Fruit fly (Drosophila melanogaster) whole organism, prepupa: Measurements from ENCODE around the gene fz2.

Experiments used
- CG10669 ChIP-seq: fragments of 200-800 bp; sonication (Bioruptor generic); optimal IDR thresholded peaks from 3 replicates; lab custom pipeline; 2018; ENCODE audit warnings: missing biosample characterization, mild to moderate bottlenecking, missing genetic modification characterization, moderate library complexity
- CG11762 ChIP-seq: fragments of 200-800 bp; sonication (Bioruptor generic); optimal IDR thresholded peaks from 3 replicates; lab custom pipeline; 2016; ENCODE audit warnings: missing biosample characterization, missing genetic modification characterization; ENCODE audit not compliant: insufficient read depth
- CG1621 ChIP-seq: fragments of 200-800 bp; sonication (Bioruptor generic); optimal IDR thresholded peaks from 3 replicates; lab custom pipeline; 2018; ENCODE audit warnings: missing biosample characterization, mild to moderate bottlenecking, missing genetic modification characterization
- CG3032 ChIP-seq: fragments of 200-800 bp; optimal IDR thresholded peaks from 2 replicates; lab custom pipeline; 2019; ENCODE audit warnings: missing biosample characterization, mild to moderate bottlenecking, missing genetic modification characterization, moderate library complexity
- CG32006 ChIP-seq: fragments of 200-800 bp; sonication (Bioruptor generic); optimal IDR thresholded peaks from 3 replicates; lab custom pipeline; 2017; ENCODE audit warnings: missing biosample characterization, mild to moderate bottlenecking, missing genetic modification characterization
- CG34406 ChIP-seq: fragments of 200-800 bp; sonication (Bioruptor generic); optimal IDR thresholded peaks from 3 replicates; lab custom pipeline; 2016; ENCODE audit warnings: missing biosample characterization, missing genetic modification characterization
- CG6163 ChIP-seq: fragments of 200-800 bp; sonication (Bioruptor generic); IDR thresholded peaks from 3 replicates; pipeline ENCODE4 v1.3.6; 2022; ENCODE audit warnings: missing biosample characterization, missing genetic modification characterization
- CG6792 ChIP-seq: fragments of 200-800 bp; sonication (Bioruptor generic); optimal IDR thresholded peaks from 3 replicates; lab custom pipeline; 2016; ENCODE audit warnings: missing biosample characterization, missing genetic modification characterization
- CG6808 ChIP-seq: fragments of 200-800 bp; sonication (Bioruptor generic); optimal IDR thresholded peaks from 3 replicates; lab custom pipeline; 2017; ENCODE audit warnings: missing biosample characterization, missing genetic modification characterization, mild to moderate bottlenecking, moderate library complexity, missing genetic modification reagents
- CG6854 ChIP-seq: fragments of 200-800 bp; sonication (Bioruptor generic); optimal IDR thresholded peaks from 2 replicates; lab custom pipeline; 2017; ENCODE audit warnings: missing biosample characterization, mild to moderate bottlenecking, missing genetic modification characterization
- CG7368 ChIP-seq: fragments of 200-800 bp; sonication (Bioruptor generic); optimal IDR thresholded peaks from 3 replicates; lab custom pipeline; 2016; ENCODE audit warnings: missing biosample characterization, missing genetic modification characterization
- CG8119 ChIP-seq: fragments of 200-800 bp; sonication (Bioruptor generic); IDR thresholded peaks from 3 replicates; pipeline ENCODE4 v1.3.6; 2022; ENCODE audit warnings: missing biosample characterization, missing genetic modification characterization
- Eip75B ChIP-seq: fragments of 200-800 bp; sonication (Bioruptor generic); optimal IDR thresholded peaks from 3 replicates; lab custom pipeline; 2016; ENCODE audit warnings: missing biosample characterization, missing genetic modification characterization
- Eip78C ChIP-seq: fragments of 200-800 bp; sonication (Bioruptor generic); peaks from one replicate; lab custom pipeline; 2016; ENCODE audit warnings: missing biosample characterization, missing genetic modification characterization
- Ets21C ChIP-seq: fragments of 200-800 bp; sonication (Bioruptor generic); optimal IDR thresholded peaks from 3 replicates; lab custom pipeline; 2016; ENCODE audit warnings: missing biosample characterization, missing genetic modification characterization
- Ets96B ChIP-seq: fragments of 200-800 bp; optimal IDR thresholded peaks from 2 replicates; lab custom pipeline; 2019; ENCODE audit warnings: missing biosample characterization, mild to moderate bottlenecking, missing genetic modification characterization, moderate library complexity
- Gug ChIP-seq: fragments of 200-800 bp; sonication (Bioruptor generic); IDR thresholded peaks from 2 replicates; pipeline ENCODE4 v1.3.6; 2022; ENCODE audit warnings: missing biosample characterization, missing genetic modification characterization
- Hr4 ChIP-seq: fragments of 200-800 bp; sonication (Bioruptor generic); optimal IDR thresholded peaks from 3 replicates; lab custom pipeline; 2016; ENCODE audit warnings: missing biosample characterization, missing genetic modification characterization
- Lpt ChIP-seq: fragments of 200-800 bp; sonication (Bioruptor generic); optimal IDR thresholded peaks from 3 replicates; lab custom pipeline; 2016; ENCODE audit warnings: missing biosample characterization, missing genetic modification characterization
- Met ChIP-seq: fragments of 200-800 bp; sonication (Bioruptor generic); optimal IDR thresholded peaks from 3 replicates; lab custom pipeline; 2016; ENCODE audit warnings: missing biosample characterization, missing genetic modification characterization
- Sox15 ChIP-seq: fragments of 200-800 bp; sonication (Bioruptor generic); optimal IDR thresholded peaks from 3 replicates; lab custom pipeline; 2016; ENCODE audit warnings: missing biosample characterization, missing genetic modification characterization
- achi ChIP-seq: fragments of 200-800 bp; sonication (Bioruptor generic); optimal IDR thresholded peaks from 3 replicates; lab custom pipeline; 2016; ENCODE audit warnings: missing biosample characterization, missing genetic modification characterization
- acj6 ChIP-seq: fragments of 200-800 bp; sonication (Bioruptor generic); optimal IDR thresholded peaks from 3 replicates; lab custom pipeline; 2016; ENCODE audit warnings: missing biosample characterization, missing genetic modification characterization
- cyc ChIP-seq: fragments of 200-800 bp; sonication (Bioruptor generic); optimal IDR thresholded peaks from 3 replicates; lab custom pipeline; 2016; ENCODE audit warnings: missing biosample characterization, missing genetic modification characterization
- dac ChIP-seq: fragments of 200-800 bp; sonication (Bioruptor generic); optimal IDR thresholded peaks from 2 replicates; lab custom pipeline; 2017; ENCODE audit warnings: missing biosample characterization, mild to moderate bottlenecking, missing genetic modification characterization
- eg ChIP-seq: fragments of 200-800 bp; sonication (Bioruptor generic); IDR thresholded peaks from 3 replicates; pipeline ENCODE4 v1.3.6; 2022; ENCODE audit warnings: missing biosample characterization, missing genetic modification characterization
- esn ChIP-seq: fragments of 200-800 bp; sonication (Bioruptor generic); optimal IDR thresholded peaks from 2 replicates; lab custom pipeline; 2016; ENCODE audit warnings: missing biosample characterization, mild to moderate bottlenecking, missing genetic modification characterization, moderate library complexity
- fkh ChIP-seq: fragments of 200-800 bp; sonication (Bioruptor generic); optimal IDR thresholded peaks from 3 replicates; lab custom pipeline; 2017; ENCODE audit warnings: missing biosample characterization, mild to moderate bottlenecking, missing genetic modification characterization, moderate library complexity
- pdm3 ChIP-seq: fragments of 200-800 bp; sonication (Bioruptor generic); optimal IDR thresholded peaks from 3 replicates; lab custom pipeline; 2016; ENCODE audit warnings: missing biosample characterization, missing genetic modification characterization
- spab ChIP-seq: fragments of 200-800 bp; sonication (Bioruptor generic); optimal IDR thresholded peaks from 2 replicates; lab custom pipeline; 2017; ENCODE audit warnings: missing biosample characterization, mild to moderate bottlenecking, missing genetic modification characterization, missing genetic modification reagents
- svp ChIP-seq: fragments of 200-800 bp; sonication (Bioruptor generic); peaks from one replicate; lab custom pipeline; 2016; ENCODE audit warnings: missing biosample characterization, missing genetic modification characterization
- topi ChIP-seq: fragments of 200-800 bp; sonication (Bioruptor generic); optimal IDR thresholded peaks from 3 replicates; lab custom pipeline; 2016; ENCODE audit warnings: missing biosample characterization, missing genetic modification characterization
- vri ChIP-seq: fragments of 200-800 bp; sonication (Bioruptor generic); optimal IDR thresholded peaks from 3 replicates; lab custom pipeline; 2016; ENCODE audit warnings: missing biosample characterization, mild to moderate bottlenecking, missing genetic modification characterization

Gene fz2

dm6 chr3L:19251643-19252042, 16.5 kb upstream of the fz2 start:
- TF ChIP-seq Eip75B (GFP tag; lab: Kevin White, UChicago) = no peak
- TF ChIP-seq Lpt (GFP tag; lab: Kevin White, UChicago) = no peak
- no peak for TF ChIP-seq esn (GFP tag; lab: Kevin White, UChicago)
- no peak for TF ChIP-seq cyc
- no peak for TF ChIP-seq CG6808 (GFP tag; lab: Kevin White, UChicago)
- no peak for TF ChIP-seq CG32006 (GFP tag; lab: Kevin White, UChicago)
- no peak for TF ChIP-seq achi
- TF ChIP-seq CG11762 = no peak
- no peak for TF ChIP-seq CG6854 (GFP tag; lab: Kevin White, UChicago)
- no peak for TF ChIP-seq CG7368 (GFP tag; lab: Kevin White, UChicago)
- TF ChIP-seq fkh (GFP tag; lab: Kevin White, UChicago) = no peak

- no peak for TF ChIP-seq CG10669 (GFP tag; lab: Kevin White, UChicago)
- TF ChIP-seq Lpt (GFP tag; lab: Kevin White, UChicago) = no peak
- no peak for TF ChIP-seq Eip78C (GFP tag; lab: Kevin White, UChicago)
- TF ChIP-seq vri (GFP tag; lab: Kevin White, UChicago) = no peak
- no peak for TF ChIP-seq pdm3 (GFP tag; lab: Kevin White, UChicago)
- TF ChIP-seq dac (GFP tag; lab: Kevin White, UChicago) = no peak
- no peak for TF ChIP-seq CG11762
- TF ChIP-seq esn (GFP tag; lab: Kevin White, UChicago) = no peak
- no peak for TF ChIP-seq CG3032 (tag; lab: Kevin White, UChicago)
Measured at dm6 chr3L:19237780-19238179, 2.6 kb upstream of the fz2 start.

dm6 chr3L:19236554-19236953, 1.4 kb upstream of the fz2 start:
- TF ChIP-seq esn (GFP tag; lab: Kevin White, UChicago) (no peak), CG6163 (GFP tag; lab: Robert Waterston, UW) (no peak), eg (GFP tag; lab: Robert Waterston, UW) (no peak), Gug (GFP tag; lab: Robert Waterston, UW) (no peak), acj6 (no peak), Hr4 (GFP tag; lab: Kevin White, UChicago) (no peak), spab (GFP tag; lab: Kevin White, UChicago) (no peak), vri (GFP tag; lab: Kevin White, UChicago) (no peak), CG11762 (no peak), Sox15 (GFP tag; lab: Kevin White, UChicago) (no peak), CG1621 (no peak), svp (GFP tag; lab: Kevin White, UChicago) (no peak), Lpt (GFP tag; lab: Kevin White, UChicago) (no peak), CG34406 (GFP tag; lab: Kevin White, UChicago) (no peak), CG32006 (GFP tag; lab: Kevin White, UChicago) (no peak), CG8119 (GFP tag; lab: Robert Waterston, UW) (no peak), Ets96B (no peak), CG7368 (GFP tag; lab: Kevin White, UChicago) (no peak), CG6792 (GFP tag; lab: Kevin White, UChicago) (no peak)

dm6 chr3L:19236060-19236459, 887 bp upstream of the fz2 start, which contains the start of gene CG33647:
TSS of gene CG33647 (plus strand) at chr3L:19236360.
- TF ChIP-seq topi (no peak), Sox15 (GFP tag; lab: Kevin White, UChicago) (no peak), Ets21C (GFP tag; lab: Kevin White, UChicago) (no peak), vri (GFP tag; lab: Kevin White, UChicago) (no peak), cyc (no peak), Met (GFP tag; lab: Kevin White, UChicago) (no peak)
- TF ChIP-seq, all 60 proteins: peak for 0
